Worm (Caenorhabditis elegans): ENCODE data around the gene str-252.

The str-252 gene

ce11 chrV:13961927-13962419 is 45.7 kb downstream of the str-252 start, which contains the start of the genes algn-13 and R10D12.13:
Gene algn-13 (minus strand): TSS chrV:13961977.
Gene R10D12.13 (plus strand): TSS chrV:13962417.
- TF ChIP-seq ham-2 (GFP tag; optimal IDR thresholded peaks at IDR 0.05) (peak; percentile 60), ceh-43 (GFP tag; optimal IDR thresholded peaks at IDR 0.05) (peak; percentile 68), tbx-8 (GFP tag; optimal IDR thresholded peaks at IDR 0.05) (peak; percentile 64), flh-1 (GFP tag; optimal IDR thresholded peaks at IDR 0.05) (peak; percentile 64), nhr-237 (tag; optimal IDR thresholded peaks at IDR 0.05) (no peak), hlh-1 (tag; optimal IDR thresholded peaks at IDR 0.05) (peak; percentile 26), snpc-4 (tag; optimal IDR thresholded peaks at IDR 0.05) (no peak), lsy-2 (tag; optimal IDR thresholded peaks at IDR 0.05) (peak; percentile 37), sptf-1 (tag; optimal IDR thresholded peaks at IDR 0.05) (peak; percentile 92), sem-2 (GFP tag; optimal IDR thresholded peaks at IDR 0.05) (peak; percentile 64), elt-1 (tag; optimal IDR thresholded peaks at IDR 0.05; ENCODE audit: borderline replicate concordance, insufficient read depth) (peak; percentile 47), unc-39 (tag; optimal IDR thresholded peaks at IDR 0.05) (no peak), ces-1 (GFP tag; optimal IDR thresholded peaks at IDR 0.05) (peak; percentile 40), pha-4 (tag; optimal IDR thresholded peaks at IDR 0.05) (peak; percentile 52), nhr-12 (tag; optimal IDR thresholded peaks at IDR 0.05) (no peak), mep-1 (tag; optimal IDR thresholded peaks at IDR 0.05) (peak; percentile 79), unc-62 (GFP tag; optimal IDR thresholded peaks at IDR 0.05) (no peak), drap-1 (GFP tag; optimal IDR thresholded peaks at IDR 0.05) (peak; percentile 81), ceh-83 (GFP tag; optimal IDR thresholded peaks at IDR 0.05) (peak; percentile 79), nhr-76 (tag; optimal IDR thresholded peaks at IDR 0.05) (no peak), unc-120 (tag; optimal IDR thresholded peaks at IDR 0.05; ENCODE audit: poor library complexity, severe bottlenecking) (peak; percentile 91), cnd-1 (tag; optimal IDR thresholded peaks at IDR 0.05) (peak; percentile 77), blmp-1 (tag; optimal IDR thresholded peaks at IDR 0.05) (peak; percentile 52), mab-5 (tag; optimal IDR thresholded peaks at IDR 0.05) (peak; percentile 60), elt-3 (tag; optimal IDR thresholded peaks at IDR 0.05) (peak; percentile 16), nhr-2 (tag; optimal IDR thresholded peaks at IDR 0.05) (peak; percentile 24), ztf-11 (tag; optimal IDR thresholded peaks at IDR 0.05) (peak; percentile 59), zip-8 (tag; optimal IDR thresholded peaks at IDR 0.05) (no peak), nhr-28 (tag; optimal IDR thresholded peaks at IDR 0.05) (no peak), ceh-39 (tag; optimal IDR thresholded peaks at IDR 0.05) (no peak), lin-32 (GFP tag; optimal IDR thresholded peaks at IDR 0.05) (peak; percentile 41), M03D4.4 (tag; optimal IDR thresholded peaks at IDR 0.05) (peak; percentile 86), lin-13 (tag; optimal IDR thresholded peaks at IDR 0.05) (peak; percentile 66), bed-3 (GFP tag; optimal IDR thresholded peaks at IDR 0.05) (peak; percentile 70), mls-2 (tag; optimal IDR thresholded peaks at IDR 0.05) (peak; percentile 84)

DNA sequence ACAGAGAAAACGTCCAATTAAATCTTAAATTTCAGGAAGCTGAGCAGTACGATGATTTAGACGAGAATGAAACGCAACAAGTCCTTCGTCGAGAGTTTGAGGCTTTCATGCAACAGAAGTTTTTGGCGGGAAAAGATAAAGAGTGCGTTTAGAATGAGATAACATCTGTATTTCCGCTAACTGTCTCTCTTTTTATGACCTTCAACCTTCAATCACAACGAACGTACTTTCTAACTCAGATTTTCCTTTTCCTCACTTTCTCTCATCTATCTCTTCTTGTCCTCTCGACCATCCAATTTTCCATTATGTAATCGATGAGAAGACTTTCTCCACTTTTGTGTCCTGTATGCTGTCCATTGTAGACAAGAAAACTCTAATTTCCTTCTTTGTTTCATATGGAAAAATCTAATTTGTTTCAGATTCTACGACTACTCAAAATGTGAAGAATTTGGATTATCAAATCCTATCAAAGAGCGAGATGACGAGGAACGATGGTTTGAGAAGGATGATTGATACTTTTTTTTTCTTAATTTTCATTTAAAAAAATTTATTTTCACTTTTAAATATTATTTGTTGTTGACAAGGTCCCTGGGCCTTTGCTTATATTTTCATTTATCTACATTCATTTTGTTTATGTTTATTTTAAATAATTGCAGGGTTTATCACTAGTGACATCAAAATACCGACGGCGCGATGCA is 47.1 kb downstream of the str-252 start, which contains the start of gene sao-1:
sao-1 (plus strand) TSS at position 648 of the 698 bp plus-strand sequence.
- TF ChIP-seq elt-1 (tag; optimal IDR thresholded peaks at IDR 0.05; ENCODE audit: borderline replicate concordance, insufficient read depth), result peak; percentile 80
- TF ChIP-seq unc-62 (GFP tag; optimal IDR thresholded peaks at IDR 0.05), result no peak
- TF ChIP-seq ceh-83 (GFP tag; optimal IDR thresholded peaks at IDR 0.05), result no peak
- no peak for TF ChIP-seq drap-1 (GFP tag; optimal IDR thresholded peaks at IDR 0.05)
- no peak for TF ChIP-seq nhr-12 (tag; optimal IDR thresholded peaks at IDR 0.05)
- TF ChIP-seq blmp-1 (tag; optimal IDR thresholded peaks at IDR 0.05), result peak; percentile 79
